Worm (Caenorhabditis elegans) whole organism, young adult: ENCODE measurements around the gene F56H9.8.

Experiments
- B0019.2 ChIP-seq: fragments of 200-800 bp; sonication (Bioruptor generic); conservative IDR thresholded peaks from 2 replicates; pipeline ENCODE4 v1.3.6; 2022; ENCODE audit warnings: missing genetic modification reagents, missing genetic modification characterization, missing compliant biosample characterization
- C17E4.6 ChIP-seq: fragments of 200-800 bp; sonication (Bioruptor generic); IDR thresholded peaks from 2 replicates; pipeline ENCODE4 v1.3.6; 2022; ENCODE audit warnings: missing genetic modification reagents, missing genetic modification characterization, missing compliant biosample characterization
- F10E7.11 ChIP-seq: sonication (generic microtip); optimal IDR thresholded peaks from 2 replicates; lab custom pipeline; 2017; ENCODE audit warnings: mild to moderate bottlenecking, missing genetic modification characterization, moderate library complexity, missing compliant biosample characterization
- F33H1.4 ChIP-seq: fragments of 200-800 bp; sonication (Bioruptor generic); IDR thresholded peaks from 2 replicates; pipeline ENCODE4 v1.3.6; 2022; ENCODE audit warnings: missing genetic modification reagents, missing genetic modification characterization, missing compliant biosample characterization
- F57C9.4 ChIP-seq: sonication (generic microtip); optimal IDR thresholded peaks from 2 replicates; lab custom pipeline; 2017; ENCODE audit warnings: mild to moderate bottlenecking, missing genetic modification characterization, missing compliant biosample characterization
- K11D2.4 ChIP-seq: fragments of 200-800 bp; sonication (Bioruptor generic); IDR thresholded peaks from 2 replicates; pipeline ENCODE4 v1.3.6; 2022; ENCODE audit warnings: missing genetic modification reagents, missing genetic modification characterization, missing compliant biosample characterization
- Y67H2A.10 ChIP-seq: fragments of 200-800 bp; sonication (Bioruptor generic); conservative IDR thresholded peaks from 2 replicates; pipeline ENCODE4 v1.3.6; 2022; ENCODE audit warnings: missing genetic modification reagents, missing genetic modification characterization, missing compliant biosample characterization
- Y95B8A.8 ChIP-seq: fragments of 200-800 bp; sonication (Bioruptor generic); IDR thresholded peaks from 2 replicates; pipeline ENCODE4 v1.3.6; 2022; ENCODE audit warnings: missing genetic modification reagents, missing genetic modification characterization, missing compliant biosample characterization
- athp-1 ChIP-seq: sonication (generic microtip); optimal IDR thresholded peaks from 2 replicates; lab custom pipeline; 2017; ENCODE audit warnings: mild to moderate bottlenecking, missing genetic modification characterization, missing compliant biosample characterization
- attf-6 ChIP-seq: fragments of 200-800 bp; sonication (Bioruptor generic); IDR thresholded peaks from 2 replicates; pipeline ENCODE4 v1.3.6; 2022; ENCODE audit warnings: missing genetic modification reagents, missing genetic modification characterization, missing compliant biosample characterization
- bed-1 ChIP-seq: fragments of 200-800 bp; sonication (Bioruptor generic); IDR thresholded peaks from 2 replicates; pipeline ENCODE4 v1.3.6; 2022; ENCODE audit warnings: missing genetic modification reagents, missing genetic modification characterization, missing compliant biosample characterization
- ccch-3 ChIP-seq: fragments of 200-800 bp; sonication (Bioruptor generic); optimal IDR thresholded peaks from 2 replicates; lab custom pipeline; 2018; ENCODE audit warnings: mild to moderate bottlenecking, missing genetic modification characterization, missing compliant biosample characterization
- ceh-100 ChIP-seq: fragments of 200-800 bp; sonication (Bioruptor generic); IDR thresholded peaks from 2 replicates; pipeline ENCODE4 v1.3.6; 2022; ENCODE audit warnings: missing genetic modification reagents, missing genetic modification characterization, missing compliant biosample characterization
- ceh-79 ChIP-seq: sonication (generic microtip); optimal IDR thresholded peaks from 2 replicates; lab custom pipeline; 2017; ENCODE audit warnings: mild to moderate bottlenecking, missing genetic modification characterization, missing compliant biosample characterization
- ceh-91 ChIP-seq: fragments of 200-800 bp; sonication (Bioruptor generic); IDR thresholded peaks from 2 replicates; pipeline ENCODE4 v1.3.6; 2022; ENCODE audit warnings: missing genetic modification reagents, missing genetic modification characterization, missing compliant biosample characterization
- dox-1 ChIP-seq: fragments of 200-800 bp; sonication (Bioruptor generic); IDR thresholded peaks from 2 replicates; pipeline ENCODE4 v1.3.6; 2022; ENCODE audit warnings: missing genetic modification reagents, missing genetic modification characterization, missing compliant biosample characterization
- egl-44 ChIP-seq: fragments of 200-800 bp; sonication (Bioruptor generic); IDR thresholded peaks from 2 replicates; pipeline ENCODE4 v1.3.6; 2022; ENCODE audit warnings: missing genetic modification reagents, missing genetic modification characterization, missing compliant biosample characterization
- him-1 ChIP-seq: sonication (generic microtip); optimal IDR thresholded peaks from 2 replicates; lab custom pipeline; 2016; ENCODE audit warnings: missing genotype, missing genetic modification reagents, missing genetic modification characterization, missing compliant biosample characterization
- hlh-12 ChIP-seq: sonication (generic microtip); optimal IDR thresholded peaks from 2 replicates; lab custom pipeline; 2016; ENCODE audit warnings: missing genetic modification characterization, missing compliant biosample characterization
- hlh-26 ChIP-seq: fragments of 200-800 bp; sonication (Bioruptor generic); conservative IDR thresholded peaks from 2 replicates; pipeline ENCODE4 v1.3.6; 2022; ENCODE audit warnings: missing genetic modification reagents, missing genetic modification characterization, missing compliant biosample characterization
- hsf-1 ChIP-seq: fragments of 200-800 bp; sonication (Bioruptor generic); IDR thresholded peaks from 2 replicates; pipeline ENCODE4 v1.3.6; 2022; ENCODE audit warnings: missing genetic modification reagents, missing genetic modification characterization, missing compliant biosample characterization
- lin-35 ChIP-seq, 3 experiments: fragments of 150-350 bp in 2 of 3; sonication (generic microtip) in 1 of 3; optimal IDR thresholded peaks; 2 replicates each; lab custom pipeline; 2014 to 2018; ENCODE audit warnings: missing biosample characterization in 3 of 3, missing genetic modification characterization in 3 of 3, missing genetic modification reagents in 3 of 3
- lin-40 ChIP-seq: sonication (generic microtip); optimal IDR thresholded peaks from 2 replicates; lab custom pipeline; 2016; ENCODE audit warnings: missing genetic modification characterization, mild to moderate bottlenecking, missing compliant biosample characterization, missing genotype, missing genetic modification reagents
- lin-54 ChIP-seq: fragments of 200-800 bp; sonication (Bioruptor generic); optimal IDR thresholded peaks from 2 replicates; lab custom pipeline; 2018; ENCODE audit warnings: mild to moderate bottlenecking, missing genetic modification characterization, missing compliant biosample characterization
- lir-1 ChIP-seq: fragments of 200-800 bp; sonication (Bioruptor generic); conservative IDR thresholded peaks from 2 replicates; pipeline ENCODE4 v1.3.6; 2022; ENCODE audit warnings: missing genetic modification reagents, missing genetic modification characterization, missing compliant biosample characterization
- lsl-1 ChIP-seq: fragments of 200-800 bp; sonication (Bioruptor generic); optimal IDR thresholded peaks from 2 replicates; lab custom pipeline; 2018; ENCODE audit warnings: mild to moderate bottlenecking, missing genetic modification characterization, moderate library complexity, missing compliant biosample characterization
- lsy-27 ChIP-seq: sonication (generic microtip); optimal IDR thresholded peaks from 2 replicates; lab custom pipeline; 2017; ENCODE audit warnings: missing genetic modification characterization, mild to moderate bottlenecking, missing compliant biosample characterization, antibody characterized with exemption, missing genotype, borderline replicate concordance; ENCODE audit not compliant: insufficient read depth
- mel-28 ChIP-seq: sonication (generic microtip); optimal IDR thresholded peaks from 2 replicates; lab custom pipeline; 2016; ENCODE audit warnings: borderline replicate concordance, mild to moderate bottlenecking, missing genetic modification characterization, missing compliant biosample characterization
- snpc-3.4 ChIP-seq: sonication (generic microtip); optimal IDR thresholded peaks from 2 replicates; lab custom pipeline; 2017; ENCODE audit warnings: missing genetic modification characterization, mild to moderate bottlenecking, missing compliant biosample characterization, antibody characterized with exemption, moderate library complexity, missing genotype, missing genetic modification reagents
- somi-1 ChIP-seq: fragments of 200-800 bp; sonication (Bioruptor generic); optimal IDR thresholded peaks from 2 replicates; lab custom pipeline; 2018; ENCODE audit warnings: mild to moderate bottlenecking, missing genetic modification characterization, missing compliant biosample characterization
- sptf-2 ChIP-seq: fragments of 200-800 bp; sonication (Bioruptor generic); optimal IDR thresholded peaks from 2 replicates; lab custom pipeline; 2018; ENCODE audit warnings: mild to moderate bottlenecking, missing genetic modification characterization, missing compliant biosample characterization
- unc-62 ChIP-seq: fragments of 150-350 bp; optimal IDR thresholded peaks from 2 replicates; lab custom pipeline; 2014; ENCODE audit warnings: missing biosample characterization, missing genetic modification reagents, missing genetic modification characterization
- ztf-26 ChIP-seq: sonication (generic microtip); optimal IDR thresholded peaks from 2 replicates; lab custom pipeline; 2017; ENCODE audit warnings: missing genetic modification characterization, missing compliant biosample characterization

F56H9.8 gene

DNA sequence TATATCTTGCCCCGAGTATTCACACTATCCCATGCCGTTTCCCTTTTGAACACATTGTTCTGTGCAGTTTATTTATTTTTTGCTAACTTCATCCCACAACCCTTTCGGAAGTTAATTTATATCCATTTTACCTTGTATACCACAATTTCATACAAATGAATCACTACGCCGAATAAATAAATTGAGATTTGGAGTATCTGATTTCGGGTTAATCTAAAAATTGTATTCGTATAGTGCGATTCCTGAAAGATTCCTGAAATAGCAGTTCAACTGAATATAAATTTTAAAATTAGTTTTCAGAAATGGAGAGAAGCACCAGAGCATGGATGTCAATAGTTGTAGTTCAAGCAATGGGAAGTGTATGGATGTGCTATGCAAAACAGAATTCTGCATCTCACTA lies 37.5 kb upstream of the F56H9.8 start, which contains the start of gene erg-28:
TSS of gene erg-28 (plus strand) at position 301 of the 400 bp plus-strand sequence.
- TF ChIP-seq F57C9.4 (tag; lab: Kevin White, UChicago) (no peak), C17E4.6 (no peak), ztf-26 (no peak), snpc-3.4 (tag; lab: Kevin White, UChicago) (no peak), him-1 (tag; lab: Kevin White, UChicago) (peak; percentile 29), F33H1.4 (GFP tag; lab: Robert Waterston, UW) (no peak), lir-1 (GFP tag; lab: Robert Waterston, UW) (no peak), lin-40 (tag; lab: Kevin White, UChicago) (no peak), athp-1 (tag; lab: Kevin White, UChicago) (no peak)

ce11 chrV:12608857-12609256 lies 35.7 kb upstream of the F56H9.8 start, which contains the start of gene ZC116.5:
ZC116.5 (minus strand) TSS chrV:12608957.
- TF ChIP-seq ceh-91 = no peak

DNA sequence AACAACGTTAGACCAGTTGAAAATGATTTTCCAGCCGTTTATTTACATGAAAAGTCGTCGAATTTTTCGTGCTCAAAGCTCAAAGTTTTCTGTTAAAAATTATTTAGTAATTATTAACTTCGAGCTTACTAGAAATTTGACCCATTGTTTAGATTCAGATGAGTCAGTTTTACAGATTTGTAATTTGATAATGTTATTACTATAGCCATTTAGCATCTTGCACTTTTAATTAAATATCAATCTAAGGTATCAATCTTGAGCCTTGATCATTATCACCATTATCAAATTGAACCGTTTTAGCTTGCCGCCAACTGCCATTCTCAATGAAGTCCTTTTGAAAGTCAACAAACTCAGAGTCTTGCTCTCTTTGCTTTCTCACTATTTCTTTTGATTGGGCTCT lies 35.1 kb upstream of the F56H9.8 start, which contains the start of gene ZC116.1:
TSS of gene ZC116.1 (plus strand) at position 301 of the 400 bp plus-strand sequence.
- TF ChIP-seq egl-44 (no peak), B0019.2 (GFP tag; lab: Robert Waterston, UW) (no peak), bed-1 (GFP tag; lab: Robert Waterston, UW) (no peak), lsl-1 (GFP tag; lab: Kevin White, UChicago) (no peak), lin-35 (GFP tag; optimal IDR thresholded peaks at IDR 0.05; lab: Kevin White, UChicago) (no peak), somi-1 (no peak), attf-6 (no peak), hlh-26 (GFP tag; lab: Robert Waterston, UW) (no peak), Y95B8A.8 (GFP tag; lab: Robert Waterston, UW) (no peak), F10E7.11 (tag; lab: Kevin White, UChicago) (no peak)

DNA sequence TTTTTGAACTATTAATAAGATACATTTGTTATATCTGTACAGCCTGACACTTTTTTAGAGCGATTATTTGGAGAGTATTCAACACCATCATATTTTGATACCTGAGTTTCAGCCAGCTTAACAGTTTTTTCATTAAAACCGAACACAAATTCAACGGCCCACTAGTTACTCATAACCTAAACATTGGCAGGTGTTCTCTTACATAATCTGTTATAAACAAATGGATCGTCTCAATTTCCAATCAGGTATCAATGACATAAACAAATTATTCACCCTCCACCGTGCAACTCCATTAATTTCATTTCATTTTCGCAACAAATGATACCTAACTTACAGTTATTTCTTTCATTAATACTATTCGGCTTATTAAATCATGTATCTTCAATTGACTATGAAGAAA lies 33.6 kb upstream of the F56H9.8 start, which contains the start of gene cubn-1:
TSS of gene cubn-1 (plus strand) at position 301 of the 400 bp plus-strand sequence.
- TF ChIP-seq ceh-100 (GFP tag; lab: Robert Waterston, UW) = no peak
- no peak for TF ChIP-seq F33H1.4 (GFP tag; lab: Robert Waterston, UW)
- TF ChIP-seq Y95B8A.8 (GFP tag; lab: Robert Waterston, UW) = no peak
- TF ChIP-seq Y67H2A.10 (GFP tag; lab: Robert Waterston, UW) = no peak
- no peak for TF ChIP-seq hsf-1 (GFP tag; lab: Robert Waterston, UW)
- TF ChIP-seq mel-28 (tag; lab: Kevin White, UChicago) = no peak
- no peak for TF ChIP-seq ccch-3 (GFP tag; lab: Kevin White, UChicago)
- TF ChIP-seq attf-6 = no peak
- TF ChIP-seq unc-62 (GFP tag; lab: Kevin White, UChicago) = no peak
- TF ChIP-seq hlh-12 (tag; lab: Kevin White, UChicago) = no peak
- TF ChIP-seq lsy-27 (tag; lab: Kevin White, UChicago) = no peak
- TF ChIP-seq K11D2.4 (GFP tag; lab: Robert Waterston, UW) = no peak
- TF ChIP-seq ceh-79 (tag; lab: Kevin White, UChicago) = no peak
- TF ChIP-seq B0019.2 (GFP tag; lab: Robert Waterston, UW) = no peak
- TF ChIP-seq lin-54 (GFP tag; lab: Kevin White, UChicago) = no peak
- TF ChIP-seq dox-1 = no peak
- no peak for TF ChIP-seq sptf-2
- TF ChIP-seq, all 124 proteins: peak for 0
